Worm (Caenorhabditis elegans) whole organism, mixed stage, embryonic: Measurements from ENCODE around the gene ZK662.5.

ENCODE experiments used
- nhr-12 ChIP-seq: fragments of 150-350 bp; optimal IDR thresholded peaks from 2 replicates; lab custom pipeline; 2014; ENCODE audit warnings: missing biosample characterization, missing genetic modification characterization
- unc-62 ChIP-seq: fragments of 150-350 bp; optimal IDR thresholded peaks from 2 replicates; lab custom pipeline; 2014; ENCODE audit warnings: missing biosample characterization, missing genetic modification reagents, missing genetic modification characterization
- ztf-11 ChIP-seq: fragments of 150-350 bp; optimal IDR thresholded peaks from 2 replicates; lab custom pipeline; 2014; ENCODE audit warnings: missing biosample characterization, missing genetic modification characterization

DNA sequence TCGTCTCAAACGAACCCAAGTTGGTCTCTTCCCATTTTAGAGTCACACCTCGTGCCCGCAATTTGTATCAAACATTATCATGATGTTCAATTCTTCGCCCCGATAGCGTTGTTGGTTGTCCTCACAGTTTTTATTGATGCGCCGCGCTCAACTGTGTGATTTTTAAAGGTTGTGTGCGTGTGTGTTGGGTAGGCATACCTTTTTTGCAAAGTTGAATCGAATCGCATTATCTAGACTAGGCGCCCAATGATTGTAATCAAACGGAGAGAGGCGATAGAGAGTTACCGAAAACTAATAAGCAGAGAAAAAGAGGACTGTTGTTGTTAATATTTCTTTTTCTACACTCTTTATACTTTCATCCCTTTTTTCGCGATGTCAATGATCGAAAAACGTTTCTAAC, 21.2 kb upstream of the ZK662.5 start:
- TF ChIP-seq nhr-12 (tag; lab: Kevin White, UChicago) (no peak), unc-62 (GFP tag; lab: Kevin White, UChicago) (no peak), ztf-11 (no peak)
